Fruit fly (Drosophila melanogaster) whole organism, embryonic: Measurements from ENCODE around the gene POLDIP2.

Experiments used
- CG11723 ChIP-seq: fragments of 200-800 bp; sonication (Bioruptor generic); optimal IDR thresholded peaks from 2 replicates; lab custom pipeline; 2017; ENCODE audit warnings: missing biosample characterization, mild to moderate bottlenecking, missing genetic modification characterization
- CG12659 ChIP-seq: fragments of 200-800 bp; sonication (Bioruptor generic); optimal IDR thresholded peaks from 3 replicates; lab custom pipeline; 2017; ENCODE audit warnings: mild to moderate bottlenecking, missing biosample characterization, missing genetic modification reagents, missing genetic modification characterization
- CG13287 ChIP-seq: fragments of 200-800 bp; sonication (Bioruptor generic); IDR thresholded peaks from 2 replicates; pipeline ENCODE4 v1.3.6; 2022; ENCODE audit warnings: missing biosample characterization, missing genetic modification characterization; ENCODE audit not compliant: partially characterized antibody
- CG30020 ChIP-seq: fragments of 200-800 bp; optimal IDR thresholded peaks from 2 replicates; lab custom pipeline; 2019; ENCODE audit warnings: missing biosample characterization, mild to moderate bottlenecking, missing genetic modification characterization, moderate library complexity
- CG33213 ChIP-seq: fragments of 200-800 bp; sonication (Bioruptor generic); optimal IDR thresholded peaks from 3 replicates; lab custom pipeline; 2016; ENCODE audit warnings: missing biosample characterization, missing genetic modification characterization
- CG42726 ChIP-seq: fragments of 200-800 bp; sonication (Bioruptor generic); IDR thresholded peaks from 2 replicates; pipeline ENCODE4 v1.3.6; 2022; ENCODE audit warnings: missing biosample characterization, missing genetic modification characterization; ENCODE audit not compliant: partially characterized antibody
- CG4424 ChIP-seq: fragments of 200-800 bp; sonication (Bioruptor generic); optimal IDR thresholded peaks from 3 replicates; lab custom pipeline; 2016; ENCODE audit warnings: missing biosample characterization, missing genetic modification characterization
- CG4617 ChIP-seq: fragments of 200-800 bp; sonication (Bioruptor generic); optimal IDR thresholded peaks from 3 replicates; lab custom pipeline; 2016; ENCODE audit warnings: missing biosample characterization, missing genetic modification characterization, borderline replicate concordance
- CG6272 ChIP-seq: fragments of 200-800 bp; sonication (Bioruptor generic); IDR thresholded peaks from 2 replicates; pipeline ENCODE4 v1.3.6; 2022; ENCODE audit warnings: missing biosample characterization, missing genetic modification characterization
- CG9817 ChIP-seq: fragments of 200-800 bp; sonication (Bioruptor generic); optimal IDR thresholded peaks from 2 replicates; lab custom pipeline; 2018; ENCODE audit warnings: missing biosample characterization, mild to moderate bottlenecking, missing genetic modification characterization, moderate library complexity
- CG9876 ChIP-seq: fragments of 200-800 bp; sonication (Bioruptor generic); optimal IDR thresholded peaks from 2 replicates; lab custom pipeline; 2016; ENCODE audit warnings: missing biosample characterization, missing genetic modification characterization
- CTCF ChIP-seq: fragments of 200-800 bp; sonication (Bioruptor generic); optimal IDR thresholded peaks from 2 replicates; lab custom pipeline; 2017; ENCODE audit warnings: missing biosample characterization, mild to moderate bottlenecking, missing genetic modification characterization, moderate library complexity
- CoRest ChIP-seq: fragments of 200-800 bp; sonication (Bioruptor generic); optimal IDR thresholded peaks from 3 replicates; lab custom pipeline; 2018; ENCODE audit warnings: missing biosample characterization, mild to moderate bottlenecking, missing genetic modification characterization, moderate library complexity
- Elba2 ChIP-seq: fragments of 200-800 bp; sonication (Bioruptor generic); optimal IDR thresholded peaks from 3 replicates; lab custom pipeline; 2016; ENCODE audit warnings: missing biosample characterization, missing genetic modification characterization
- HLH3B ChIP-seq: fragments of 200-800 bp; sonication (Bioruptor generic); IDR thresholded peaks from 2 replicates; pipeline ENCODE4 v1.3.6; 2022; ENCODE audit warnings: missing biosample characterization, missing genetic modification characterization
- Hand ChIP-seq: fragments of 200-800 bp; sonication (Bioruptor generic); optimal IDR thresholded peaks from 2 replicates; lab custom pipeline; 2017; ENCODE audit warnings: mild to moderate bottlenecking, missing biosample characterization, missing genetic modification reagents, missing genetic modification characterization
- Hr39 ChIP-seq: fragments of >200 bp; optimal IDR thresholded peaks from 2 replicates; lab custom pipeline; 2017
- Hr78 ChIP-seq, 2 experiments: fragments of 200-800 bp in 1 of 2; fragments of >200 bp in 1 of 2; sonication (Bioruptor generic) in 1 of 2; optimal IDR thresholded peaks; 2 replicates each; lab custom pipeline; 2017 to 2019; ENCODE audit warnings: missing biosample characterization in 2 of 2, missing genetic modification characterization in 2 of 2, mild to moderate bottlenecking in 1 of 2, moderate library complexity in 1 of 2
- Jarid2 ChIP-seq: fragments of 200-800 bp; sonication (Bioruptor generic); optimal IDR thresholded peaks from 3 replicates; lab custom pipeline; 2017; ENCODE audit warnings: mild to moderate bottlenecking, missing biosample characterization, missing genetic modification reagents, missing genetic modification characterization
- Lhr ChIP-seq: fragments of 200-800 bp; sonication (Bioruptor generic); optimal IDR thresholded peaks from 3 replicates; lab custom pipeline; 2017; ENCODE audit warnings: mild to moderate bottlenecking, missing biosample characterization, missing genetic modification reagents, missing genetic modification characterization
- Lim3 ChIP-seq: fragments of 200-800 bp; sonication (Bioruptor generic); IDR thresholded peaks from 2 replicates; pipeline ENCODE4 v1.3.6; 2022; ENCODE audit warnings: missing biosample characterization, missing genetic modification characterization
- Med ChIP-seq: fragments of 200-800 bp; sonication (Bioruptor generic); peaks from one replicate; lab custom pipeline; 2016; ENCODE audit warnings: missing biosample characterization, missing genetic modification characterization, mild to moderate bottlenecking, inconsistent platforms, moderate library complexity
- Mes4 ChIP-seq: fragments of 200-800 bp; sonication (Bioruptor generic); optimal IDR thresholded peaks from 2 replicates; lab custom pipeline; 2016; ENCODE audit warnings: missing biosample characterization, missing genetic modification characterization
- Myb ChIP-seq: fragments of 200-800 bp; sonication (Bioruptor generic); optimal IDR thresholded peaks from 2 replicates; lab custom pipeline; 2016; ENCODE audit warnings: missing biosample characterization, missing genetic modification characterization
- Opbp ChIP-seq: fragments of 200-800 bp; sonication (Bioruptor generic); IDR thresholded peaks from 3 replicates; pipeline ENCODE4 v1.3.6; 2022; ENCODE audit warnings: missing biosample characterization, missing genetic modification characterization; ENCODE audit not compliant: partially characterized antibody
- ab ChIP-seq: fragments of 200-800 bp; sonication (Bioruptor generic); optimal IDR thresholded peaks from 2 replicates; lab custom pipeline; 2016; ENCODE audit warnings: missing biosample characterization, missing genetic modification characterization
- amos ChIP-seq: fragments of 200-800 bp; sonication (Bioruptor generic); IDR thresholded peaks from 2 replicates; pipeline ENCODE4 v1.3.6; 2022; ENCODE audit warnings: missing biosample characterization, missing genetic modification characterization; ENCODE audit not compliant: partially characterized antibody
- bbx ChIP-seq: fragments of 200-800 bp; sonication (Bioruptor generic); IDR thresholded peaks from 2 replicates; pipeline ENCODE4 v1.3.6; 2022; ENCODE audit warnings: missing biosample characterization, missing genetic modification characterization; ENCODE audit not compliant: partially characterized antibody
- bcd ChIP-seq: fragments of 200-800 bp; sonication (Bioruptor generic); optimal IDR thresholded peaks from 2 replicates; lab custom pipeline; 2017; ENCODE audit warnings: missing biosample characterization, mild to moderate bottlenecking, missing genetic modification characterization
- chif ChIP-seq, 2 experiments: fragments of 200-800 bp; sonication (Bioruptor generic); optimal IDR thresholded peaks; 3 replicates each; lab custom pipeline; 2016; ENCODE audit warnings: missing biosample characterization in 2 of 2, missing genetic modification characterization in 2 of 2
- chn ChIP-seq: fragments of 200-800 bp; sonication (Bioruptor generic); optimal IDR thresholded peaks from 2 replicates; lab custom pipeline; 2016; ENCODE audit warnings: missing biosample characterization, missing genetic modification characterization
- ci ChIP-seq: fragments of 200-800 bp; sonication (Bioruptor generic); IDR thresholded peaks from 3 replicates; pipeline ENCODE4 v1.3.6; 2022; ENCODE audit warnings: missing biosample characterization, missing genetic modification characterization
- dan ChIP-seq: fragments of 200-800 bp; sonication (Bioruptor generic); IDR thresholded peaks from 2 replicates; pipeline ENCODE4 v1.3.6; 2022; ENCODE audit warnings: missing biosample characterization, missing genetic modification characterization
- en ChIP-seq: fragments of 200-800 bp; sonication (Bioruptor generic); optimal IDR thresholded peaks from 2 replicates; lab custom pipeline; 2016; ENCODE audit warnings: missing biosample characterization, missing genetic modification characterization
- fru ChIP-seq: fragments of >200 bp; optimal IDR thresholded peaks from 2 replicates; lab custom pipeline; 2017
- gsb-n ChIP-seq: fragments of 200-800 bp; sonication (Bioruptor generic); optimal IDR thresholded peaks from 3 replicates; lab custom pipeline; 2018; ENCODE audit warnings: missing biosample characterization, mild to moderate bottlenecking, missing genetic modification characterization
- jing ChIP-seq: fragments of 200-800 bp; sonication (Bioruptor generic); optimal IDR thresholded peaks from 2 replicates; lab custom pipeline; 2018; ENCODE audit warnings: missing biosample characterization, mild to moderate bottlenecking, missing genetic modification characterization
- knrl ChIP-seq: fragments of 200-800 bp; sonication (Bioruptor generic); IDR thresholded peaks from 3 replicates; pipeline ENCODE4 v1.3.6; 2022; ENCODE audit warnings: missing biosample characterization, missing genetic modification characterization; ENCODE audit not compliant: partially characterized antibody
- odd ChIP-seq: fragments of 200-800 bp; sonication (Bioruptor generic); optimal IDR thresholded peaks from 2 replicates; lab custom pipeline; 2017; ENCODE audit warnings: missing biosample characterization, mild to moderate bottlenecking, missing genetic modification characterization
- phol ChIP-seq: fragments of 200-800 bp; sonication (Bioruptor generic); optimal IDR thresholded peaks from 3 replicates; lab custom pipeline; 2018; ENCODE audit warnings: missing biosample characterization, mild to moderate bottlenecking, missing genetic modification characterization, moderate library complexity
- prd ChIP-seq, 3 experiments: fragments of >200 bp in 2 of 3; fragments of 200-800 bp in 1 of 3; sonication (Bioruptor generic) in 1 of 3; optimal IDR thresholded peaks in 2 of 3; IDR thresholded peaks in 1 of 3; 2 replicates in 2 of 3; 3 replicates in 1 of 3; pipeline versions ENCODE4 v1.3.6 to Lab custom; 2017 to 2022; ENCODE audit warnings: missing biosample characterization in 1 of 3, missing genetic modification characterization in 1 of 3
- psq ChIP-seq: fragments of 200-800 bp; sonication (Bioruptor generic); optimal IDR thresholded peaks from 2 replicates; lab custom pipeline; 2017; ENCODE audit warnings: missing biosample characterization, missing genetic modification characterization
- row ChIP-seq: fragments of 200-800 bp; sonication (Bioruptor generic); IDR thresholded peaks from 3 replicates; pipeline ENCODE4 v1.3.6; 2022; ENCODE audit warnings: missing biosample characterization, missing genetic modification characterization
- sd ChIP-seq: fragments of 200-800 bp; sonication (Bioruptor generic); optimal IDR thresholded peaks from 3 replicates; lab custom pipeline; 2018; ENCODE audit warnings: missing biosample characterization, mild to moderate bottlenecking, missing genetic modification characterization, moderate library complexity
- shn ChIP-seq: fragments of 200-800 bp; sonication (Bioruptor generic); optimal IDR thresholded peaks from 3 replicates; lab custom pipeline; 2016; ENCODE audit warnings: missing biosample characterization, missing genetic modification characterization
- slp2 ChIP-seq: fragments of 200-800 bp; sonication (Bioruptor generic); optimal IDR thresholded peaks from 2 replicates; lab custom pipeline; 2016; ENCODE audit warnings: missing biosample characterization, missing genetic modification characterization
- tx ChIP-seq: fragments of 200-800 bp; sonication (Bioruptor generic); optimal IDR thresholded peaks from 2 replicates; lab custom pipeline; 2016; ENCODE audit warnings: missing biosample characterization, missing genetic modification characterization
- vvl ChIP-seq: fragments of 200-800 bp; sonication (Bioruptor generic); IDR thresholded peaks from 2 replicates; pipeline ENCODE4 v1.3.6; 2022; ENCODE audit warnings: missing biosample characterization, missing genetic modification characterization
- zen ChIP-seq: fragments of 200-800 bp; sonication (Bioruptor generic); optimal IDR thresholded peaks from 3 replicates; lab custom pipeline; 2018; ENCODE audit warnings: missing biosample characterization, mild to moderate bottlenecking, missing genetic modification characterization, moderate library complexity
- zf30C ChIP-seq: fragments of 200-800 bp; sonication (Bioruptor generic); optimal IDR thresholded peaks from 3 replicates; lab custom pipeline; 2018; ENCODE audit warnings: missing biosample characterization, mild to moderate bottlenecking, missing genetic modification characterization

Gene POLDIP2

DNA sequence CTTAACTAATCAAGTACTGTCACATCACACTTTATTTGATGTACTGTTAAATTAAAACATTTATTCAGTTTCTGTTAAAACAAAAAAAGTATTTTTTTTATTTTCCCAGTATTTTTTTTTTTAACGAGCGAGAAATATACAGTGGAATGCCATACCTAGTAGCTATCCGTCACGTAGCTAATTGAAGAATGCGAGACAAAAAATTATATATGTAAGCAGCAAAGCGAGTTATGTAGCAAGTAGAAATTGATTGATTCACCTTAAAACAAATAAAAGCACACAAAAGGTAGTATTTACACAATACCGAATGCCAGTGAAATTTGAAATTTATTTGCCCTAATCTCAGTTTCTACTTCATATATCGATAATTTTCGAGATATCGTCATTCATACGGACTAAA lies 28.8 kb upstream of the POLDIP2 start (continued):
- TF ChIP-seq CoRest (peak; percentile 46), bbx (GFP tag; lab: Robert Waterston, UW) (peak; percentile 33; the same call in 1 of the 2 replicates), Lim3 (GFP tag; lab: Robert Waterston, UW) (no peak), CTCF (GFP tag; lab: Kevin White, UChicago) (peak; percentile 12), amos (peak; percentile 48; the same call in 1 of the 2 replicates), Myb (GFP tag; lab: Kevin White, UChicago) (peak; percentile 86), zf30C (GFP tag; lab: Kevin White, UChicago) (no peak), knrl (peak; percentile 44; the same call in 1 of the 3 replicates), Hand (GFP tag; lab: Kevin White, UChicago) (no peak), ci (GFP tag; lab: Robert Waterston, UW) (no peak), chif (GFP tag; optimal IDR thresholded peaks at IDR 0.05; lab: Kevin White, UChicago) (peak in 1 of 2 experiments; percentile 23), prd (optimal IDR thresholded peaks at IDR 0.05; lab: Kevin White, UChicago) (no peak), prd (GFP tag; IDR thresholded peaks at IDR 0.05; lab: Robert Waterston, UW) (peak; percentile 19; the same call in 2 of the 3 replicates), CG6272 (0 out of 2 replicates have a peak, but pooled peaks have one; percentile 9), jing (GFP tag; lab: Kevin White, UChicago) (no peak), CG9876 (GFP tag; lab: Kevin White, UChicago) (no peak), row (peak; percentile 21; the same call in 1 of the 3 replicates), en (GFP tag; lab: Kevin White, UChicago) (no peak), fru (lab: Kevin White, UChicago) (no peak), zen (peak; percentile 87), odd (GFP tag; lab: Kevin White, UChicago) (no peak), Hr39 (no peak), psq (no peak), CG11723 (GFP tag; lab: Kevin White, UChicago) (no peak), Mes4 (GFP tag; lab: Kevin White, UChicago) (no peak), CG42726 (GFP tag; lab: Robert Waterston, UW) (no peak), HLH3B (GFP tag; lab: Robert Waterston, UW) (no peak), CG30020 (tag; lab: Kevin White, UChicago) (no peak), shn (GFP tag; lab: Kevin White, UChicago) (no peak), Elba2 (GFP tag; lab: Kevin White, UChicago) (no peak), gsb-n (peak; percentile 19), CG13287 (GFP tag; lab: Robert Waterston, UW) (peak; percentile 43; the same call in 1 of the 2 replicates), CG9817 (tag; lab: Kevin White, UChicago) (peak; percentile 1), ab (GFP tag; lab: Kevin White, UChicago) (no peak), tx (GFP tag; lab: Kevin White, UChicago) (no peak), CG12659 (peak; percentile 32), dan (GFP tag; lab: Robert Waterston, UW) (no peak), CG33213 (GFP tag; lab: Kevin White, UChicago) (peak; percentile 35), vvl (GFP tag; lab: Robert Waterston, UW) (no peak), Lhr (GFP tag; lab: Kevin White, UChicago) (peak; percentile 28), chn (GFP tag; lab: Kevin White, UChicago) (no peak), bcd (GFP tag; lab: Kevin White, UChicago) (peak; percentile 19), Jarid2 (GFP tag; lab: Kevin White, UChicago) (peak; percentile 6), CG4424 (GFP tag; lab: Kevin White, UChicago) (peak; percentile 52), sd (tag; lab: Kevin White, UChicago) (peak; percentile 94), Opbp (GFP tag; lab: Robert Waterston, UW) (0 out of 3 replicates have a peak, but pooled peaks have one; percentile 18), Med (GFP tag; lab: Kevin White, UChicago) (peak; percentile 67), CG4617 (GFP tag; lab: Kevin White, UChicago) (peak; percentile 17), slp2 (GFP tag; lab: Kevin White, UChicago) (no peak), phol (tag; lab: Kevin White, UChicago) (no peak), Hr78 (GFP tag; optimal IDR thresholded peaks at IDR 0.05; lab: Kevin White, UChicago) (no peak)
